Worm (Caenorhabditis elegans) whole organism, L4/young adult: Measurements from ENCODE around the gene Y55F3BR.6.

Experiments
- W03F9.2 ChIP-seq: fragments of 150-350 bp; optimal IDR thresholded peaks from 2 replicates; lab custom pipeline; 2014; ENCODE audit warnings: missing biosample characterization, missing genetic modification characterization
- dao-5 ChIP-seq: sonication (generic microtip); optimal IDR thresholded peaks from 2 replicates; lab custom pipeline; 2016; ENCODE audit warnings: missing genotype, missing genetic modification characterization, moderate library complexity, missing compliant biosample characterization
- him-1 ChIP-seq: sonication (generic microtip); optimal IDR thresholded peaks from 2 replicates; lab custom pipeline; 2016; ENCODE audit warnings: missing genotype, missing genetic modification reagents, missing genetic modification characterization, missing compliant biosample characterization

DNA sequence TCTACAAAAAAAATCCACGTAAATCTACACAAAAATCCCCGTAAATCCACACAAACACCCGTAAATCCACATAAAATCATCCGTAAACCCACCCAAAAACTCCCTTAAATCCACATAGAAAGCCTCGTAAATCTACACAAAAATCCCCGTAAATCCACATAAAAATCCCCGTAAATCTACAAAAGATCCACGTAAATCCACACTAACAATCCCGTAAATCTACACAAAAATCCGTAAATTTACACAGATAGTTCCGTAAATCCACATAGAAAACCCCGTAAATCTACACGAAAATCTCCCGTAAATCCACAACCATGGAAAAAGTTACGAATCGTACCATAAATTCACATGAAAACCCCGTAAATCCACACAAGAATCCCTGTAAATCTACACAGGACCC, 36.7 kb upstream of the Y55F3BR.6 start:
- TF ChIP-seq W03F9.2 (tag; lab: Kevin White, UChicago) (no peak), dao-5 (no peak), him-1 (tag; lab: Kevin White, UChicago) (no peak)
